Fruit fly (Drosophila melanogaster): ENCODE data around the gene CG5078.
A peak's percentile ranks its signal among the peaks of the same experiment; 100 is the strongest.

Gene CG5078

dm6 chr3L:20494262-20494601 is 11.6 kb upstream of the CG5078 start (continued):
- TF ChIP-seq sqz (GFP tag; optimal IDR thresholded peaks at IDR 0.05) (no peak), CG13296 (GFP tag; optimal IDR thresholded peaks at IDR 0.05) (peak; percentile 6), Six4 (GFP tag; optimal IDR thresholded peaks at IDR 0.05) (no peak), CG3281 (GFP tag; optimal IDR thresholded peaks at IDR 0.05) (peak; percentile 62), CG17328 (GFP tag; IDR thresholded peaks at IDR 0.05) (no peak), CG8924 (tag; optimal IDR thresholded peaks at IDR 0.05) (peak; percentile 30), hkb (optimal IDR thresholded peaks at IDR 0.05) (no peak), hkb (GFP tag; IDR thresholded peaks at IDR 0.05) (no peak), ro (GFP tag; IDR thresholded peaks at IDR 0.05) (no peak), gem (tag; optimal IDR thresholded peaks at IDR 0.05) (peak; percentile 65), CG3065 (GFP tag; optimal IDR thresholded peaks at IDR 0.05) (no peak), CG30403 (GFP tag; optimal IDR thresholded peaks at IDR 0.05) (peak; percentile 29), prd (optimal IDR thresholded peaks at IDR 0.05) (no peak), prd (GFP tag; IDR thresholded peaks at IDR 0.05) (no peak), CG9437 (GFP tag; optimal IDR thresholded peaks at IDR 0.05) (no peak), CG16863 (GFP tag; optimal IDR thresholded peaks at IDR 0.05) (no peak), MBD-R2 (GFP tag; IDR thresholded peaks at IDR 0.05) (no peak), NFAT (GFP tag; IDR thresholded peaks at IDR 0.05) (no peak), CG10147 (GFP tag; optimal IDR thresholded peaks at IDR 0.05) (peak; percentile 4), CG1529 (GFP tag; optimal IDR thresholded peaks at IDR 0.05) (no peak), Usf (GFP tag; optimal IDR thresholded peaks at IDR 0.05) (no peak), wek (GFP tag; optimal IDR thresholded peaks at IDR 0.05) (no peak), CG1832 (GFP tag; optimal IDR thresholded peaks at IDR 0.05) (no peak), grau (tag; optimal IDR thresholded peaks at IDR 0.05) (peak; percentile 54), nmo (GFP tag; optimal IDR thresholded peaks at IDR 0.05) (peak; percentile 10), sens-2 (GFP tag; IDR thresholded peaks at IDR 0.05) (no peak), Lim3 (GFP tag; IDR thresholded peaks at IDR 0.05) (no peak), unpg (GFP tag; optimal IDR thresholded peaks at IDR 0.05) (no peak), jumu (GFP tag; optimal IDR thresholded peaks at IDR 0.05) (no peak), Gsc (GFP tag; IDR thresholded peaks at IDR 0.05) (no peak), Bdp1 (GFP tag; optimal IDR thresholded peaks at IDR 0.05) (no peak), sisA (GFP tag; IDR thresholded peaks at IDR 0.05) (no peak), bcd (GFP tag; optimal IDR thresholded peaks at IDR 0.05) (peak; percentile 38), pzg (GFP tag; optimal IDR thresholded peaks at IDR 0.05) (no peak), pros (GFP tag; optimal IDR thresholded peaks at IDR 0.05) (no peak), Opbp (GFP tag; IDR thresholded peaks at IDR 0.05; ENCODE audit: partially characterized antibody) (no peak), otp (GFP tag; IDR thresholded peaks at IDR 0.05) (no peak), CG42726 (GFP tag; IDR thresholded peaks at IDR 0.05; ENCODE audit: partially characterized antibody) (no peak), da (GFP tag; optimal IDR thresholded peaks at IDR 0.05) (no peak), mam (GFP tag; optimal IDR thresholded peaks at IDR 0.05) (no peak), CG18011 (GFP tag; optimal IDR thresholded peaks at IDR 0.05) (no peak), B-H1 (GFP tag; IDR thresholded peaks at IDR 0.05) (no peak), CG32767 (GFP tag; IDR thresholded peaks at IDR 0.05) (no peak), MTF-1 (GFP tag; optimal IDR thresholded peaks at IDR 0.05; ENCODE audit: borderline replicate concordance) (no peak), CG14667 (GFP tag; IDR thresholded peaks at IDR 0.05) (no peak), CG2129 (GFP tag; IDR thresholded peaks at IDR 0.05; ENCODE audit: partially characterized antibody) (no peak), Atf6 (GFP tag; IDR thresholded peaks at IDR 0.05) (no peak), Myb (GFP tag; optimal IDR thresholded peaks at IDR 0.05) (no peak), inv (GFP tag; IDR thresholded peaks at IDR 0.05; ENCODE audit: partially characterized antibody) (no peak), zen2 (GFP tag; IDR thresholded peaks at IDR 0.05; ENCODE audit: partially characterized antibody) (no peak), CrebB (tag; optimal IDR thresholded peaks at IDR 0.05) (no peak), lbe (GFP tag; optimal IDR thresholded peaks at IDR 0.05) (no peak), CG43689 (GFP tag; IDR thresholded peaks at IDR 0.05) (no peak)
